Fruit fly (Drosophila melanogaster): ENCODE measurements around the gene SkpD.

Gene SkpD

dm6 chrX:19812429-19812828, at the start of gene SkpD:
Gene SkpD, plus strand, starts transcription at chrX:19812729.
- no peak for TF ChIP-seq CG17801 (GFP tag; optimal IDR thresholded peaks at IDR 0.05; ENCODE audit: partially characterized antibody)

dm6 chrX:19763440-19764002, 49.0 kb upstream of the SkpD start:
- no peak for TF ChIP-seq CG17801 (GFP tag; optimal IDR thresholded peaks at IDR 0.05; ENCODE audit: partially characterized antibody)

dm6 chrX:19764824-19765489, 47.6 kb upstream of the SkpD start, which contains the start of gene CG12702:
Gene CG12702, minus strand, starts transcription at chrX:19764874.
- TF ChIP-seq CG17801 (GFP tag; optimal IDR thresholded peaks at IDR 0.05; ENCODE audit: partially characterized antibody): no peak

dm6 chrX:19765490-19766212, 46.9 kb upstream of the SkpD start:
- no peak for TF ChIP-seq CG17801 (GFP tag; optimal IDR thresholded peaks at IDR 0.05; ENCODE audit: partially characterized antibody)

- TF ChIP-seq CG17801 (GFP tag; optimal IDR thresholded peaks at IDR 0.05; ENCODE audit: partially characterized antibody): no peak
Observed at dm6 chrX:19769821-19770519, 42.6 kb upstream of the SkpD start.

dm6 chrX:19772002-19772622, 40.4 kb upstream of the SkpD start:
- TF ChIP-seq CG17801 (GFP tag; optimal IDR thresholded peaks at IDR 0.05; ENCODE audit: partially characterized antibody): no peak

dm6 chrX:19773734-19774702, 38.5 kb upstream of the SkpD start:
- no peak for TF ChIP-seq CG17801 (GFP tag; optimal IDR thresholded peaks at IDR 0.05; ENCODE audit: partially characterized antibody)

- TF ChIP-seq CG17801 (GFP tag; optimal IDR thresholded peaks at IDR 0.05; ENCODE audit: partially characterized antibody): no peak
Observed at dm6 chrX:19775055-19775645, 37.4 kb upstream of the SkpD start.

- no peak for TF ChIP-seq CG17801 (GFP tag; optimal IDR thresholded peaks at IDR 0.05; ENCODE audit: partially characterized antibody)
Observed at dm6 chrX:19781861-19782260, 30.7 kb upstream of the SkpD start.

dm6 chrX:19782736-19783325, 29.7 kb upstream of the SkpD start:
- TF ChIP-seq CG17801 (GFP tag; optimal IDR thresholded peaks at IDR 0.05; ENCODE audit: partially characterized antibody): no peak

dm6 chrX:19783457-19783856, 29.1 kb upstream of the SkpD start, which contains the start of gene zld:
Gene zld, minus strand, starts transcription at chrX:19783548.
- no peak for TF ChIP-seq CG17801 (GFP tag; optimal IDR thresholded peaks at IDR 0.05; ENCODE audit: partially characterized antibody)

dm6 chrX:19784875-19785274, 27.7 kb upstream of the SkpD start:
- TF ChIP-seq CG17801 (GFP tag; optimal IDR thresholded peaks at IDR 0.05; ENCODE audit: partially characterized antibody): no peak

dm6 chrX:19785403-19785802, 27.1 kb upstream of the SkpD start:
- TF ChIP-seq CG17801 (GFP tag; optimal IDR thresholded peaks at IDR 0.05; ENCODE audit: partially characterized antibody): no peak

Measured in ovary, adult (tissue).